Fruit fly (Drosophila melanogaster): ENCODE data around the gene CG15628.

DNA sequence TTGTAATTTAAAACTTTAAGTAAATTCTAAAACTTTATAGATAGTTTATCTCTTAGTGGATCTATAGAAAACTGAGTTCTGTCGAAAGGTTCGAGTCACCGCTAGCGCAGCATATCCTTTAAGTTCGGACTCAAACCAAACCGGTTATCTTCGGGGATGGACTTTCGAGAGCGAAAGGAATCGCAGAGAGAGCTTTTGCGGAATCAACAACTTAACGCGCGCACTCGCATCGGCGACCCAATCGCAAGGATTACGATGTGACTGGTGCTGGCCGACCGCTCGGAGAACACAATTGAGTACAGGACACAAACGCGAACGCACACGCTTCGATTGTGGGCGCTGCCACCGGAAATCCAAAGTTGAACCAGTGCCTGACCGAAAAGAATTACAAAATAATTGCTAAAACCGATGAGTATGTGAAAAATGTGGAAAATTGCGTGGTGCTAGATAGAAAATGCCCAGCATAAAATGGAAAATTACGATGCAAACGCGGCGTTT lies 31.1 kb downstream of the CG15628 start, which contains the start of gene smog:
- TF ChIP-seq ham (GFP tag; IDR thresholded peaks at IDR 0.05) (no peak; the same call in 1 of the 2 replicates), CG18764 (GFP tag; optimal IDR thresholded peaks at IDR 0.05) (no peak), ewg (GFP tag; optimal IDR thresholded peaks at IDR 0.05) (peak; percentile 93)
